Worm (Caenorhabditis elegans): ENCODE measurements around the gene B0218.7.

ce11 chrIV:8206314-8206713 is 40.5 kb upstream of the B0218.7 start, which contains the start of gene svh-1:
- TF ChIP-seq blmp-1 (tag; optimal IDR thresholded peaks at IDR 0.05; ENCODE audit: insufficient read depth): no peak
- no peak for TF ChIP-seq ZK546.5 (tag; optimal IDR thresholded peaks at IDR 0.05)
- TF ChIP-seq nhr-21 (tag; optimal IDR thresholded peaks at IDR 0.05): no peak
- no peak for TF ChIP-seq nhr-77 (tag; optimal IDR thresholded peaks at IDR 0.05)
- TF ChIP-seq ztf-11 (tag; optimal IDR thresholded peaks at IDR 0.05): no peak
- TF ChIP-seq zag-1 (tag; optimal IDR thresholded peaks at IDR 0.05): no peak
